Worm (Caenorhabditis elegans): ENCODE data around the gene cku-80.

Gene cku-80

DNA sequence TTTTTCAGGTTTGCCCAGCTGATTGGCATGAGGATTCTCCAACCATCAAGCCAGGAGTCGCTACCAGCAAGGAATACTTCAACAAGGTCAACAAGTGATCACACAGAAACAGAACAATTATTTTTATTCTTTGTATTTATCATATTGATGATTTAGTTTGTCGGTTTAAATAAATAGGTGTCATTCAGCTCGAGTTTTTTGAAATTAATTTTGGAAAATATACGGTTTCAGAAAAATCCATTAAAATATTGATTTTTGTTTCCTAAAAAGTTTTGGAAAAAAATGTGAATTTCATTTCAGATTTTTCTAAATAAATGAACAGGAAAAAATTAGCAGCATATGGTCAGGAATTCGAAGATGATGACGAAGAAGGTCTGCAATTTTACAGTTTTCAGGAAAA, 11.4 kb upstream of the cku-80 start, which contains the start of gene gpch-1:
Gene gpch-1, plus strand, starts transcription at position 301 of the 400 bp plus-strand sequence.
- TF ChIP-seq nhr-76 (tag; optimal IDR thresholded peaks at IDR 0.05): no peak
- TF ChIP-seq ceh-16 (tag; optimal IDR thresholded peaks at IDR 0.05): no peak
- TF ChIP-seq nhr-12 (tag; optimal IDR thresholded peaks at IDR 0.05): no peak
- TF ChIP-seq ama-1 (optimal IDR thresholded peaks at IDR 0.05): no peak
- no peak for TF ChIP-seq nfya-1 (tag; optimal IDR thresholded peaks at IDR 0.05; ENCODE audit: insufficient read depth)
- no peak for TF ChIP-seq elt-3 (tag; optimal IDR thresholded peaks at IDR 0.05)
- TF ChIP-seq nhr-28 (tag; optimal IDR thresholded peaks at IDR 0.05): no peak
- no peak for TF ChIP-seq fos-1 (tag; optimal IDR thresholded peaks at IDR 0.05)
- TF ChIP-seq ztf-11 (tag; optimal IDR thresholded peaks at IDR 0.05): no peak
- TF ChIP-seq elt-1 (tag; optimal IDR thresholded peaks at IDR 0.05): no peak
- no peak for TF ChIP-seq pha-4 (tag; optimal IDR thresholded peaks at IDR 0.05)
- no peak for TF ChIP-seq sea-2 (GFP tag; optimal IDR thresholded peaks at IDR 0.05)
- no peak for TF ChIP-seq aly-2 (tag; optimal IDR thresholded peaks at IDR 0.05)
- no peak for TF ChIP-seq R02D3.7 (tag; optimal IDR thresholded peaks at IDR 0.05)
- TF ChIP-seq lin-39 (tag; optimal IDR thresholded peaks at IDR 0.05): no peak
- no peak for TF ChIP-seq elt-2 (tag; optimal IDR thresholded peaks at IDR 0.05)
- no peak for TF ChIP-seq daf-12 (tag; optimal IDR thresholded peaks at IDR 0.05)
- TF ChIP-seq pqm-1 (tag; optimal IDR thresholded peaks at IDR 0.05): no peak

DNA sequence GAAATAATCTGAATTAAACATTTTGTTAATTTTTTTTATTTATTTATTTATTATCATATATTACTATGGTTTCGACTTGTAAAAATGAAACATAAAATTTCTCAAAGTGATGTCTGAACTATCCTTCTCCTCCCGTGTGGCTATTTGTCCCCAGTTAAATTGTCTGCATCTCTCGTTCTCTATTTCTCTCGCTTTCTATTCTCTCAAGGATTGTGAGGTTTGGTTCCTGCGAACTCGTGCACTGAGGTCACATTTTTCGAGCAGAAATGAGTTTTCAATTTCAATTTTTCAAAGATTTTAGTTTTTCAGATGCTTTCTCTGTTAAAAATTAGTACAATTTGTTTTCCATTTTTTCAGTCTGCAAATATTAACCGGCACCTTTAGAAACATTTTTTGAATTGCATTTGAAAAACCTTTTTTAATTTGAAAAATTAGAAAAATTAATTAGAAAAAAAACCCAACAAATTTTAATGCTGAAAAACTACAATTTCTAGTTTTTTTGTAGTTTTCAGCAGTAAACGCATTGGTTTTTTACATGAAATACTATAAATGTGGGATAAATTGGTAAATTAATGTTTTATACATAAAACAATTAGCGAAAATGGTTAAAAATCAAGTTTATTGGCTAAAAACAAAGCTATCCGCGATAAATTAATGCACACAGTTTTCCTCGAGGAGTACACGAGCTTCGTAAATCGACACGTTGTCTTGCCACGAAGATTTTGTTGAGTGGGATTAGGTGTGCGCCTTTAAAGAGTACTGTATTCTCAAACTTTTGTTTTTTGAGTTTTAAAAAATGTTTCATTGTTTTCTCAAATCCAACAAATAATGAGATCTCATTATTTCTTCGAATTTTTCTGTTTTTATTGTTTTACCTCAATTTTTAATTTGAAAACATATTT, 7.3 kb upstream of the cku-80 start:
- TF ChIP-seq elt-2 (tag; optimal IDR thresholded peaks at IDR 0.05) (peak; percentile 36), jun-1 (tag; optimal IDR thresholded peaks at IDR 0.05) (peak; percentile 22), nhr-12 (tag; optimal IDR thresholded peaks at IDR 0.05) (no peak), pha-4 (tag; optimal IDR thresholded peaks at IDR 0.05) (peak; percentile 30), lsy-12 (tag; optimal IDR thresholded peaks at IDR 0.05) (no peak), zag-1 (tag; optimal IDR thresholded peaks at IDR 0.05) (no peak), pqm-1 (tag; optimal IDR thresholded peaks at IDR 0.05) (peak; percentile 10), daf-12 (tag; optimal IDR thresholded peaks at IDR 0.05) (no peak), snpc-4 (tag; optimal IDR thresholded peaks at IDR 0.05) (peak; percentile 72), ceh-9 (tag; optimal IDR thresholded peaks at IDR 0.05) (no peak), mml-1 (tag; optimal IDR thresholded peaks at IDR 0.05) (no peak), lin-15B (tag; optimal IDR thresholded peaks at IDR 0.05) (peak; percentile 8), nfya-1 (tag; optimal IDR thresholded peaks at IDR 0.05; ENCODE audit: insufficient read depth) (peak; percentile 49), ztf-11 (tag; optimal IDR thresholded peaks at IDR 0.05) (no peak), egl-5 (tag; optimal IDR thresholded peaks at IDR 0.05) (no peak), ztf-4 (tag; optimal IDR thresholded peaks at IDR 0.05) (no peak), nhr-43 (tag; optimal IDR thresholded peaks at IDR 0.05; ENCODE audit: poor library complexity, severe bottlenecking) (no peak), hmg-11 (tag; optimal IDR thresholded peaks at IDR 0.05) (no peak), ceh-28 (tag; optimal IDR thresholded peaks at IDR 0.05) (no peak), ceh-16 (tag; optimal IDR thresholded peaks at IDR 0.05) (no peak), sea-2 (GFP tag; optimal IDR thresholded peaks at IDR 0.05) (no peak), tbx-2 (tag; optimal IDR thresholded peaks at IDR 0.05) (no peak)

DNA sequence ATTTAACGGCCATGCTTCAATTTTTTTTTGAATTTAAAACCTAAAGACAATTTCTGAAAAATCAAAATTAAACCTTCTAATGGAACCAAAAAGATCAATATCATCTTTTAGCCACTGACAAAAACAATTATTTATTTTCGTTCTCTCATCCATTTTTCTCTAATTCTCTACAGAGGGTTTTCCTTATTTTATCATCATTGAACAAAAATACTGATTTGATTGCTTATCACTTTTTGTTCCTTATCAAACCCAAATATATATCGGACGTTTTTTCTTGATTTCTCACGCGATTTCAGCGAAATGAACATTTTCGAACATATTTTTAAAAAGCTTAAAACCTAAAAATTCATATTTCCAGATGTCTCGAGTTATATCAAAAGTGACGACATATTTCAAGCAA, 6.5 kb upstream of the cku-80 start, which contains the start of gene mpc-1:
Gene mpc-1, plus strand, starts transcription at position 359 of the 400 bp plus-strand sequence.
- peak; percentile 19 for TF ChIP-seq ceh-28 (tag; optimal IDR thresholded peaks at IDR 0.05)
- TF ChIP-seq lin-39 (tag; optimal IDR thresholded peaks at IDR 0.05): no peak
- no peak for TF ChIP-seq mdl-1 (tag; optimal IDR thresholded peaks at IDR 0.05)
- TF ChIP-seq pqm-1 (tag; optimal IDR thresholded peaks at IDR 0.05): peak; percentile 95
- no peak for TF ChIP-seq nhr-12 (tag; optimal IDR thresholded peaks at IDR 0.05)
- TF ChIP-seq sea-2 (GFP tag; optimal IDR thresholded peaks at IDR 0.05): no peak
- TF ChIP-seq nhr-67 (tag; optimal IDR thresholded peaks at IDR 0.05): no peak
- TF ChIP-seq ceh-16 (tag; optimal IDR thresholded peaks at IDR 0.05): no peak
- TF ChIP-seq nhr-28 (tag; optimal IDR thresholded peaks at IDR 0.05): no peak
- TF ChIP-seq eor-1 (tag; optimal IDR thresholded peaks at IDR 0.05): no peak
- TF ChIP-seq elt-2 (tag; optimal IDR thresholded peaks at IDR 0.05): peak; percentile 89
- TF ChIP-seq egl-5 (tag; optimal IDR thresholded peaks at IDR 0.05): no peak
- TF ChIP-seq egl-27 (tag; optimal IDR thresholded peaks at IDR 0.05): no peak
- TF ChIP-seq snpc-4 (tag; optimal IDR thresholded peaks at IDR 0.05): peak; percentile 57
- no peak for TF ChIP-seq lin-15B (tag; optimal IDR thresholded peaks at IDR 0.05)
- TF ChIP-seq ztf-11 (tag; optimal IDR thresholded peaks at IDR 0.05): no peak
- no peak for TF ChIP-seq unc-39 (tag; optimal IDR thresholded peaks at IDR 0.05)
- TF ChIP-seq ztf-4 (tag; optimal IDR thresholded peaks at IDR 0.05): no peak
- no peak for TF ChIP-seq nhr-25 (tag; optimal IDR thresholded peaks at IDR 0.05)
- no peak for TF ChIP-seq fos-1 (tag; optimal IDR thresholded peaks at IDR 0.05)
- no peak for TF ChIP-seq lsy-12 (tag; optimal IDR thresholded peaks at IDR 0.05)
- TF ChIP-seq nhr-237 (tag; optimal IDR thresholded peaks at IDR 0.05): no peak
- TF ChIP-seq unc-62 (GFP tag; optimal IDR thresholded peaks at IDR 0.05): no peak
- no peak for TF ChIP-seq elt-1 (tag; optimal IDR thresholded peaks at IDR 0.05)
- no peak for TF ChIP-seq zag-1 (tag; optimal IDR thresholded peaks at IDR 0.05)
- TF ChIP-seq hmg-11 (tag; optimal IDR thresholded peaks at IDR 0.05): no peak
- TF ChIP-seq nhr-76 (tag; optimal IDR thresholded peaks at IDR 0.05): no peak
- TF ChIP-seq nfya-1 (tag; optimal IDR thresholded peaks at IDR 0.05; ENCODE audit: insufficient read depth): no peak
- TF ChIP-seq aly-2 (tag; optimal IDR thresholded peaks at IDR 0.05): no peak
- no peak for TF ChIP-seq daf-12 (tag; optimal IDR thresholded peaks at IDR 0.05)
- peak; percentile 51 for TF ChIP-seq jun-1 (tag; optimal IDR thresholded peaks at IDR 0.05)
- no peak for TF ChIP-seq ceh-9 (tag; optimal IDR thresholded peaks at IDR 0.05)
- TF ChIP-seq ama-1 (optimal IDR thresholded peaks at IDR 0.05): no peak
- TF ChIP-seq R02D3.7 (tag; optimal IDR thresholded peaks at IDR 0.05): no peak
- TF ChIP-seq skn-1 (tag; optimal IDR thresholded peaks at IDR 0.05): peak; percentile 48
- no peak for TF ChIP-seq ceh-82 (tag; optimal IDR thresholded peaks at IDR 0.05)
- peak; percentile 64 for TF ChIP-seq pha-4 (tag; optimal IDR thresholded peaks at IDR 0.05)
- no peak for TF ChIP-seq fkh-10 (GFP tag; optimal IDR thresholded peaks at IDR 0.05)
- peak in 2 of 3 experiments; percentile 68 to 80 for TF ChIP-seq elt-3 (tag; optimal IDR thresholded peaks at IDR 0.05)
